Fruit fly (Drosophila melanogaster) whole organism, pupa: ENCODE measurements around the gene CG33920.
A peak's percentile ranks its signal among the peaks of the same experiment; 100 is the strongest.

Experiments
- CG10348 ChIP-seq: fragments of 200-800 bp; sonication (Bioruptor generic); IDR thresholded peaks from 2 replicates; pipeline ENCODE4 v1.3.6; 2022; ENCODE audit warnings: missing biosample characterization, missing genetic modification characterization
- CG12605 ChIP-seq: fragments of 200-800 bp; sonication (Bioruptor generic); IDR thresholded peaks from 2 replicates; pipeline ENCODE4 v1.3.6; 2022; ENCODE audit warnings: missing biosample characterization, missing genetic modification characterization
- CG13204 ChIP-seq: fragments of 200-800 bp; sonication (Bioruptor generic); optimal IDR thresholded peaks from 2 replicates; lab custom pipeline; 2018; ENCODE audit warnings: missing biosample characterization, mild to moderate bottlenecking, missing genetic modification characterization, moderate library complexity
- CG14655 ChIP-seq: fragments of 200-800 bp; sonication (Bioruptor generic); optimal IDR thresholded peaks from 3 replicates; lab custom pipeline; 2017; ENCODE audit warnings: mild to moderate bottlenecking, missing biosample characterization, missing genetic modification reagents, missing genetic modification characterization
- CG17806 ChIP-seq: fragments of 200-800 bp; sonication (Bioruptor generic); optimal IDR thresholded peaks from 2 replicates; lab custom pipeline; 2018; ENCODE audit warnings: missing biosample characterization, mild to moderate bottlenecking, missing genetic modification characterization, moderate library complexity
- CG32121 ChIP-seq: fragments of 200-800 bp; sonication (Bioruptor generic); IDR thresholded peaks from 2 replicates; pipeline ENCODE4 v1.3.6; 2022; ENCODE audit warnings: missing biosample characterization, missing genetic modification characterization
- CG34367 ChIP-seq: fragments of 200-800 bp; sonication (Bioruptor generic); optimal IDR thresholded peaks from 2 replicates; lab custom pipeline; 2018; ENCODE audit warnings: missing biosample characterization, mild to moderate bottlenecking, missing genetic modification characterization
- CG4496 ChIP-seq: fragments of 200-800 bp; sonication (Bioruptor generic); IDR thresholded peaks from 3 replicates; pipeline ENCODE4 v1.3.6; 2022; ENCODE audit warnings: missing biosample characterization, missing genetic modification characterization
- Ets98B ChIP-seq: fragments of 200-800 bp; sonication (Bioruptor generic); IDR thresholded peaks from 2 replicates; pipeline ENCODE4 v1.3.6; 2022; ENCODE audit warnings: missing biosample characterization, missing genetic modification characterization
- Pif1A ChIP-seq: fragments of 200-800 bp; sonication (Bioruptor generic); optimal IDR thresholded peaks from 3 replicates; lab custom pipeline; 2016; ENCODE audit warnings: missing biosample characterization, missing genetic modification characterization
- Pif1B ChIP-seq: fragments of 200-800 bp; sonication (Bioruptor generic); optimal IDR thresholded peaks from 3 replicates; lab custom pipeline; 2016; ENCODE audit warnings: missing biosample characterization, missing genetic modification characterization
- Snoo ChIP-seq: fragments of 200-800 bp; sonication (Bioruptor generic); optimal IDR thresholded peaks from 3 replicates; lab custom pipeline; 2017; ENCODE audit warnings: missing biosample characterization, mild to moderate bottlenecking, missing genetic modification characterization, inconsistent platforms
- gl ChIP-seq: fragments of 200-800 bp; sonication (Bioruptor generic); optimal IDR thresholded peaks from 2 replicates; lab custom pipeline; 2018; ENCODE audit warnings: missing biosample characterization, mild to moderate bottlenecking, missing genetic modification characterization
- rn ChIP-seq: fragments of 200-800 bp; sonication (Bioruptor generic); IDR thresholded peaks from 2 replicates; pipeline ENCODE4 v1.3.6; 2022; ENCODE audit warnings: missing biosample characterization, missing genetic modification characterization

DNA sequence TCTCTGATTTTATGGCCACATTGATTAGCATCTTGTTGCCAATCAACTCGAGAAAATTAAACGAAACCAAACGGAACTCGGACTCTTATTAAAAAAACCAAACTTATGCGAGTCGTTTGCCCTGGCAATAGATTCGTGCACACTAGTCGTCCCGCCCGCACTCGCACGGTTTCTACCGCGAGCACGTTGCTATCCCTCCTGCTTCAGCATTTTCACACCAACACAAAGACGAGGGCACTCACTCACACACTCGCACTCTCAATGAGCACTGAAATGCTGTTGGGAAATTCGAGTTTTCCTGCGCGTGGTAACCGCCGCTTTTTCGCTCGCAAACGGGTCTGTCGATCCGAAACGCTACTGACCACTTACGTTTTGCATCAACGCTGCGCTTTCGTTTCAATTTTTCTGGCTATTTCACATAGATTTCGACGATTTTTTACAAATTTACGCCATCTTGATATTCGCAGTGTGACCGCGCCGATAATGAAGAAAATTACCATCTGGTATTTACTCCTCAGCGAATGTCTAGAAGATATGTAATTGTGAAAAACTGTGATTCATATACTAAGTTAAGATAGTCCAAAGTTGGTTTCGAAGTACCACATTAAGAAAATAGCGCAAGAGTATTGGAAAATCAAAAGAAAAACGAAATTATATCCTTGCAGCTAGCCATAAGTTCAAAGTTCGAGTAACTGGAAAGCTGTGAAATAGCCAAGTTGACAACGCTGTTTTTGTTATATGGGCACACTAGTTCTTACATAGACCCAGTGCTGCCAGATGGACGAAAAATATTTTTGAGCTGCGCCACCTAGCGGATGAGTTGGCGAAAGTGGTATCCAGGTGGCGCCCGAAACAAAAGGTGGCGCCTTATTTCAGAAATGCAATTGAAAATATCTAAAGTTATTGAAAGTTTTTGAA is 16.1 kb upstream of the CG33920 start, which contains the start of gene dco:
- TF ChIP-seq CG34367 (tag; lab: Kevin White, UChicago) (no peak), CG12605 (GFP tag; lab: Robert Waterston, UW) (no peak), Snoo (tag; lab: Kevin White, UChicago) (no peak), Ets98B (GFP tag; lab: Robert Waterston, UW) (0 out of 2 replicates have a peak, but pooled peaks have one; percentile 21), CG4496 (GFP tag; lab: Robert Waterston, UW) (peak; percentile 58), CG14655 (no peak), CG10348 (GFP tag; lab: Robert Waterston, UW) (no peak), gl (tag; lab: Kevin White, UChicago) (no peak), CG32121 (GFP tag; lab: Robert Waterston, UW) (no peak), rn (no peak), Pif1A (GFP tag; lab: Kevin White, UChicago) (no peak), CG13204 (GFP tag; lab: Kevin White, UChicago) (no peak), CG17806 (tag; lab: Kevin White, UChicago) (peak; percentile 22), Pif1B (no peak)
